Fruit fly (Drosophila melanogaster): ENCODE results near the gene Tom.

The Tom gene

dm6 chr3L:14977536-14978495 lies 8.7 kb downstream of the Tom start (continued):
- TF ChIP-seq CG16779 (tag; optimal IDR thresholded peaks at IDR 0.05) = no peak
- TF ChIP-seq Blimp-1 (GFP tag; optimal IDR thresholded peaks at IDR 0.05) = peak; percentile 7
- peak; percentile 61 for TF ChIP-seq CG32006 (GFP tag; optimal IDR thresholded peaks at IDR 0.05)
- peak; percentile 51 for TF ChIP-seq topi (GFP tag; optimal IDR thresholded peaks at IDR 0.05)
- no peak for TF ChIP-seq dac (GFP tag; optimal IDR thresholded peaks at IDR 0.05)
- peak; percentile 59 for TF ChIP-seq spab (GFP tag; optimal IDR thresholded peaks at IDR 0.05)
- peak; percentile 72 for TF ChIP-seq Sox15 (GFP tag; optimal IDR thresholded peaks at IDR 0.05)
- TF ChIP-seq CG6854 (GFP tag; optimal IDR thresholded peaks at IDR 0.05) = no peak

- TF ChIP-seq Blimp-1 (GFP tag; optimal IDR thresholded peaks at IDR 0.05) (no peak), CG7368 (GFP tag; optimal IDR thresholded peaks at IDR 0.05) (no peak), CG9139 (GFP tag; optimal IDR thresholded peaks at IDR 0.05) (no peak), CG6808 (GFP tag; optimal IDR thresholded peaks at IDR 0.05) (no peak), CG15336 (GFP tag; IDR thresholded peaks at IDR 0.05) (no peak), fd85E (GFP tag; optimal IDR thresholded peaks at IDR 0.05) (no peak), OdsH (GFP tag; optimal IDR thresholded peaks at IDR 0.05) (no peak), CG8119 (GFP tag; IDR thresholded peaks at IDR 0.05) (no peak), CG1621 (tag; optimal IDR thresholded peaks at IDR 0.05) (peak; percentile 70), svp (GFP tag) (no peak), CG10631 (GFP tag; optimal IDR thresholded peaks at IDR 0.05) (no peak), CG32006 (GFP tag; optimal IDR thresholded peaks at IDR 0.05) (no peak), achi (GFP tag; optimal IDR thresholded peaks at IDR 0.05) (no peak), CG6276 (GFP tag; optimal IDR thresholded peaks at IDR 0.05) (no peak), Sox15 (GFP tag; optimal IDR thresholded peaks at IDR 0.05) (no peak), Met (GFP tag; optimal IDR thresholded peaks at IDR 0.05) (no peak), salr (GFP tag; optimal IDR thresholded peaks at IDR 0.05) (no peak), Smox (GFP tag; optimal IDR thresholded peaks at IDR 0.05) (no peak), spab (GFP tag; optimal IDR thresholded peaks at IDR 0.05) (no peak), CG6792 (GFP tag; optimal IDR thresholded peaks at IDR 0.05) (no peak), Ets21C (GFP tag; optimal IDR thresholded peaks at IDR 0.05) (no peak), CG3032 (tag; optimal IDR thresholded peaks at IDR 0.05) (no peak), CG31627 (GFP tag; optimal IDR thresholded peaks at IDR 0.05) (no peak), Hr38 (GFP tag; optimal IDR thresholded peaks at IDR 0.05) (no peak), CG8319 (GFP tag; optimal IDR thresholded peaks at IDR 0.05) (no peak), dac (GFP tag; optimal IDR thresholded peaks at IDR 0.05) (no peak), Eip75B (GFP tag; optimal IDR thresholded peaks at IDR 0.05) (no peak), vri (GFP tag; optimal IDR thresholded peaks at IDR 0.05) (peak; percentile 3), dsx (GFP tag; optimal IDR thresholded peaks at IDR 0.05; ENCODE audit: poor library complexity, severe bottlenecking) (no peak), Sox102F (GFP tag; optimal IDR thresholded peaks at IDR 0.05) (no peak), Hr4 (GFP tag; optimal IDR thresholded peaks at IDR 0.05) (no peak), CG11902 (GFP tag; optimal IDR thresholded peaks at IDR 0.05) (no peak), fkh (GFP tag; optimal IDR thresholded peaks at IDR 0.05) (peak; percentile 9), Lpt (GFP tag; optimal IDR thresholded peaks at IDR 0.05) (no peak), CG6163 (GFP tag; IDR thresholded peaks at IDR 0.05) (peak; percentile 51; the same call in 1 of the 3 replicates), CG4318 (GFP tag; optimal IDR thresholded peaks at IDR 0.05) (no peak), net (GFP tag; optimal IDR thresholded peaks at IDR 0.05) (no peak), Eip78C (GFP tag) (no peak), Ets96B (tag; optimal IDR thresholded peaks at IDR 0.05) (no peak), CG3919 (GFP tag; optimal IDR thresholded peaks at IDR 0.05) (no peak), Hr39 (GFP tag; optimal IDR thresholded peaks at IDR 0.05) (no peak), ss (GFP tag; optimal IDR thresholded peaks at IDR 0.05) (peak in 1 of 2 experiments; percentile 58), CG34406 (GFP tag; optimal IDR thresholded peaks at IDR 0.05) (no peak), topi (GFP tag; optimal IDR thresholded peaks at IDR 0.05) (no peak), CG6854 (GFP tag; optimal IDR thresholded peaks at IDR 0.05) (peak; percentile 31), pdm3 (GFP tag; optimal IDR thresholded peaks at IDR 0.05) (no peak)
These were observed 9.4 kb downstream of the Tom start for dm6 chr3L:14978496-14978894.

Data from whole organism, prepupa.